Fruit fly (Drosophila melanogaster): ENCODE data around the gene ftz.

DNA sequence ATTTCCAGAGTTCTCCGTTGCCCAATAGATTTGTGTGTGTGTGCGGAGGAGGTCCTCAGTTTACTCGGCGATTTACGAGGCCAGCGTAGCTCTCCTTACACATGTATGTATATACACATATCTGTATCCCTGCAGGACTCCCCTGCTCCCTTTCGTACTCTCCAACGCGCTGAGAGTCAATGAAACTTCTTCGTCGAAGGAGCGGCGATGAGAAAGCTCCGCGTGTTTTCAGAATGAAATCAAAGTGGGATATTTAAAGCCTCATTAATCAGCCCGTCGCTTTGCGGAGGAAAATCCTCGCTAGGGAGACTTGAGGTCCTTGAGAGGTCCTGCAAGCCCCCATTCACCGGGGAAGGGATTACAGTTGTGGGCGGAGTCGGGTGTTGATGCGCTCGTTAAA is 46.9 kb upstream of the ftz start:
- TF ChIP-seq sv (GFP tag; optimal IDR thresholded peaks at IDR 0.05) (no peak), psq (GFP tag; optimal IDR thresholded peaks at IDR 0.05) (no peak), fru (GFP tag; optimal IDR thresholded peaks at IDR 0.05) (no peak), Dfd (GFP tag; optimal IDR thresholded peaks at IDR 0.05) (no peak), usp (GFP tag; optimal IDR thresholded peaks at IDR 0.05) (no peak)

All from whole organism, wandering third instar larva.